Worm (Caenorhabditis elegans): ENCODE data around the gene nspe-1.

The nspe-1 gene

ce11 chrII:12636602-12637001 is 15.9 kb upstream of the nspe-1 start, which contains the start of gene nhr-234:
TSS of gene nhr-234 (plus strand) at chrII:12636678.
- TF ChIP-seq sptf-1 (tag; optimal IDR thresholded peaks at IDR 0.05) = no peak
- no peak for TF ChIP-seq nhr-28 (tag; optimal IDR thresholded peaks at IDR 0.05)

DNA sequence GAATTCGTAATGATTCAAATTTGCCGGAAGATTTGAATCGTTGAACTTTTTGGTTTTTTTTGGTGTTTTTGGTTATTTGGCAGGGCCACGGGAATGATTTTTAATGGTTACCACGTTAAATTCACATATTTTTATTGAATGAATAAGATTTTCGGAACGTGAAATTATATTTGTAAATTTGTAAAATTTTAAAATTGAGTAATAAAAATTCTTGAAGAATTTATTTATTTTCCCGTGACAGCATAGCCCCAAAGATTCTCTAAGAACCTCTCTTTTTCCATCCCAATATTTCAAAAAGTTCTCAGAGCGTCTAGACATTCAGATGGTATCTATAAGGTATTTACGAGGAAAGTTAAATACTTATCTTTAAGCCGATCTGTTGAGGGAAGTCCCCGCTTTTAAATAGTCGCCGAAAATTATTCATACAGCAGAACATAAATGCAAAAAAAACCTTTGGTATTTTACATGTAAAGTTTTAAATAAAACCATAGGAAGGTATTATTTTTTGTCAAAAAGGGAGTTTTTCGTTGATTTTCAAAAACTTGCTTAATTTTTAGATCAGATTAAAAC is 14.2 kb upstream of the nspe-1 start, which contains the start of gene Y38E10A.17:
TSS of gene Y38E10A.17 (minus strand) at position 51 of the 570 bp plus-strand sequence.
- TF ChIP-seq elt-3 (tag; optimal IDR thresholded peaks at IDR 0.05) (no peak), ztf-11 (tag; optimal IDR thresholded peaks at IDR 0.05) (no peak), pha-4 (tag; optimal IDR thresholded peaks at IDR 0.05) (no peak), cnd-1 (tag; optimal IDR thresholded peaks at IDR 0.05) (no peak), nhr-237 (tag; optimal IDR thresholded peaks at IDR 0.05) (no peak), drap-1 (GFP tag; optimal IDR thresholded peaks at IDR 0.05) (no peak), ceh-39 (tag; optimal IDR thresholded peaks at IDR 0.05) (no peak), sptf-1 (tag; optimal IDR thresholded peaks at IDR 0.05) (no peak), mls-2 (tag; optimal IDR thresholded peaks at IDR 0.05) (no peak), lin-32 (GFP tag; optimal IDR thresholded peaks at IDR 0.05) (no peak), nhr-12 (tag; optimal IDR thresholded peaks at IDR 0.05) (no peak), tbx-8 (GFP tag; optimal IDR thresholded peaks at IDR 0.05) (no peak), lin-13 (tag; optimal IDR thresholded peaks at IDR 0.05) (no peak), unc-39 (tag; optimal IDR thresholded peaks at IDR 0.05) (no peak), bed-3 (GFP tag; optimal IDR thresholded peaks at IDR 0.05) (no peak), snpc-4 (tag; optimal IDR thresholded peaks at IDR 0.05) (no peak)

DNA sequence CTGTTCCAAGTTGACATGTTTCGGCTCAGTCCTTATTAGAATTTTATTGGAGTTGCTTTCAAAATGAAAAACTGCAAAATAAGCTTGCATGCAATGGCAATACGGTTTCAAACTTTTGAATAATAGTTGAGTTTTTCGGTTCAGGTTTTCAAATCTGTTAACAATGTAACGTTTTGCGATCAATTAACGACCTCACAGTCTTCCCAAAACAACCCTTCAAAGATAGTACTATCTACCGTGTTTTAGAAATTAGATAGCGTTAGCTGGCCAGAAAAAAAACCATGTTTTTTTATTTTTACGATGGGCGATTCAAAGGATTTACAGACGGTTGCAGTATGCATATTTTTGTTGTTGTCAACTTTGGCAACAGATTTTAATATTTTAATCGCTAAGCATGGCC is 10.2 kb upstream of the nspe-1 start, which contains the start of gene Y38E10A.34:
TSS of gene Y38E10A.34 (plus strand) at position 301 of the 400 bp plus-strand sequence.
- no peak for TF ChIP-seq sem-2 (GFP tag; optimal IDR thresholded peaks at IDR 0.05)
- TF ChIP-seq unc-39 (tag; optimal IDR thresholded peaks at IDR 0.05) = no peak
- TF ChIP-seq ceh-39 (tag; optimal IDR thresholded peaks at IDR 0.05) = no peak
- no peak for TF ChIP-seq snpc-4 (tag; optimal IDR thresholded peaks at IDR 0.05)
- no peak for TF ChIP-seq unc-62 (GFP tag; optimal IDR thresholded peaks at IDR 0.05)
- TF ChIP-seq nhr-12 (tag; optimal IDR thresholded peaks at IDR 0.05) = no peak
- TF ChIP-seq elt-3 (tag; optimal IDR thresholded peaks at IDR 0.05) = no peak
- TF ChIP-seq bed-3 (GFP tag; optimal IDR thresholded peaks at IDR 0.05) = no peak
- no peak for TF ChIP-seq mep-1 (tag; optimal IDR thresholded peaks at IDR 0.05)

DNA sequence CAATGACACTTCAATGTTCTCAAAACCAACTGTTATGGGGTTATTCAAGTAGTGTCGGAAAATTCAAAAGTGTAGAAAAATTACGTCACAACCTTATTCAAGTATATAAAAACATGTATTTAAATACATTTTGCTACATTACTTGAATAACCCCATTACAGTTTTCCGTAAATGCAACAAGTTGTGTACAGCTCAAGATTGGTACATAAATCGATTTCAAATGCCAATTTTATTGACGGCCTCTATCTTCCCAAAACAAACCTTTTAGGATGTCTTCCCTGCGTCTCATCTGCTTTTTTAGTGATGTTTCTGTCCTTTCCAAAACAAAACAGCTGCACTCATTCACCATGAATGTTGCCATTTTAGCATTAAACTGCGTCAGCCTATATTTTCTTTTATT is 8.7 kb upstream of the nspe-1 start, which contains the start of gene Y38E10A.28:
TSS of gene Y38E10A.28 (plus strand) at position 301 of the 400 bp plus-strand sequence.
- no peak for TF ChIP-seq ces-1 (GFP tag; optimal IDR thresholded peaks at IDR 0.05)
- TF ChIP-seq unc-120 (tag; optimal IDR thresholded peaks at IDR 0.05; ENCODE audit: poor library complexity, severe bottlenecking) = no peak
- TF ChIP-seq nhr-2 (tag; optimal IDR thresholded peaks at IDR 0.05) = no peak
- TF ChIP-seq sem-2 (GFP tag; optimal IDR thresholded peaks at IDR 0.05) = no peak
- TF ChIP-seq mls-2 (tag; optimal IDR thresholded peaks at IDR 0.05) = no peak
- TF ChIP-seq hlh-1 (tag; optimal IDR thresholded peaks at IDR 0.05) = no peak
- TF ChIP-seq pha-4 (tag; optimal IDR thresholded peaks at IDR 0.05) = no peak
- TF ChIP-seq lin-32 (GFP tag; optimal IDR thresholded peaks at IDR 0.05) = no peak
- no peak for TF ChIP-seq M03D4.4 (tag; optimal IDR thresholded peaks at IDR 0.05)

- TF ChIP-seq sem-2 (GFP tag; optimal IDR thresholded peaks at IDR 0.05) (no peak), nhr-76 (tag; optimal IDR thresholded peaks at IDR 0.05) (no peak), zip-8 (tag; optimal IDR thresholded peaks at IDR 0.05) (no peak), tbx-8 (GFP tag; optimal IDR thresholded peaks at IDR 0.05) (no peak)
Measured at ce11 chrII:12628566-12628965, 7.9 kb upstream of the nspe-1 start, which contains the start of gene nspe-5. TSS of gene nspe-5 (plus strand) at chrII:12628866.

DNA sequence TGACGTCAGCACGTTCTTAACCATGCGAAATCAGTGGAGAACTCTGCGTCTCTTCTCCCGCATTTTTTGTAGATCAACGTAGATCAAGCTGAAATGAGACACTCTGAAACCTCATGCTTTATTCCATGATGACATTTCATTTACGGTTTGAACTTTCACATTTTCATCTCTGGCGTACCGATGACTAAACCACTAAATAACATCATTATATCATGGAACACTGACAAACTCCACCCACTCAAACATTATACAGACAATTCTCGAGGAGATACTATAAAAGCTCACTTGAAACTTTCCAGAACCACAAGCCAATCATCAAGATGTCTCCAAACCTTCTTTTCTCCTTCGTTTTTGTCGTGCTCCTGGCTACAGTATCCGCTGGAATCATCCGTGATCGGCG is 6.2 kb upstream of the nspe-1 start, which contains the start of gene nspe-7:
TSS of gene nspe-7 (plus strand) at position 301 of the 400 bp plus-strand sequence.
- TF ChIP-seq blmp-1 (tag; optimal IDR thresholded peaks at IDR 0.05) = no peak
- TF ChIP-seq flh-1 (GFP tag; optimal IDR thresholded peaks at IDR 0.05) = no peak
- TF ChIP-seq ztf-11 (tag; optimal IDR thresholded peaks at IDR 0.05) = no peak
- TF ChIP-seq ceh-83 (GFP tag; optimal IDR thresholded peaks at IDR 0.05) = no peak
- TF ChIP-seq ces-1 (GFP tag; optimal IDR thresholded peaks at IDR 0.05) = no peak
- TF ChIP-seq sptf-1 (tag; optimal IDR thresholded peaks at IDR 0.05) = no peak
- no peak for TF ChIP-seq tbx-8 (GFP tag; optimal IDR thresholded peaks at IDR 0.05)

Data from whole organism, mixed stage, embryonic.